Fruit fly (Drosophila melanogaster) whole organism, prepupa: ENCODE results near the gene CG12012.

ENCODE experiments used
- Eip78C ChIP-seq: fragments of 200-800 bp; sonication (Bioruptor generic); peaks from one replicate; lab custom pipeline; 2016; ENCODE audit warnings: missing biosample characterization, missing genetic modification characterization
- achi ChIP-seq: fragments of 200-800 bp; sonication (Bioruptor generic); optimal IDR thresholded peaks from 3 replicates; lab custom pipeline; 2016; ENCODE audit warnings: missing biosample characterization, missing genetic modification characterization
- dac ChIP-seq: fragments of 200-800 bp; sonication (Bioruptor generic); optimal IDR thresholded peaks from 2 replicates; lab custom pipeline; 2017; ENCODE audit warnings: missing biosample characterization, mild to moderate bottlenecking, missing genetic modification characterization
- esn ChIP-seq: fragments of 200-800 bp; sonication (Bioruptor generic); optimal IDR thresholded peaks from 2 replicates; lab custom pipeline; 2016; ENCODE audit warnings: missing biosample characterization, mild to moderate bottlenecking, missing genetic modification characterization, moderate library complexity
- fd59A ChIP-seq: fragments of 200-800 bp; sonication (Bioruptor generic); optimal IDR thresholded peaks from 2 replicates; lab custom pipeline; 2017; ENCODE audit warnings: missing biosample characterization, mild to moderate bottlenecking, missing genetic modification characterization, missing genetic modification reagents
- fkh ChIP-seq: fragments of 200-800 bp; sonication (Bioruptor generic); optimal IDR thresholded peaks from 3 replicates; lab custom pipeline; 2017; ENCODE audit warnings: missing biosample characterization, mild to moderate bottlenecking, missing genetic modification characterization, moderate library complexity
- spab ChIP-seq: fragments of 200-800 bp; sonication (Bioruptor generic); optimal IDR thresholded peaks from 2 replicates; lab custom pipeline; 2017; ENCODE audit warnings: missing biosample characterization, mild to moderate bottlenecking, missing genetic modification characterization, missing genetic modification reagents

dm6 chr3L:3415633-3416198 lies 39.2 kb downstream of the CG12012 start:
- no peak for TF ChIP-seq fd59A (GFP tag; lab: Kevin White, UChicago)
- peak; percentile 39 for TF ChIP-seq fkh
- no peak for TF ChIP-seq dac (GFP tag; lab: Kevin White, UChicago)
- no peak for TF ChIP-seq esn (GFP tag; lab: Kevin White, UChicago)
- peak; percentile 6 for TF ChIP-seq Eip78C (GFP tag; lab: Kevin White, UChicago)
- no peak for TF ChIP-seq achi (GFP tag; lab: Kevin White, UChicago)
- no peak for TF ChIP-seq spab (GFP tag; lab: Kevin White, UChicago)
